Worm (Caenorhabditis elegans) whole organism, L4/young adult: ENCODE results near the gene C09H10.4.

ENCODE experiments used
- dao-5 ChIP-seq: sonication (generic microtip); optimal IDR thresholded peaks from 2 replicates; lab custom pipeline; 2016; ENCODE audit warnings: missing genotype, missing genetic modification characterization, moderate library complexity, missing compliant biosample characterization
- him-1 ChIP-seq: sonication (generic microtip); optimal IDR thresholded peaks from 2 replicates; lab custom pipeline; 2016; ENCODE audit warnings: missing genotype, missing genetic modification reagents, missing genetic modification characterization, missing compliant biosample characterization

DNA sequence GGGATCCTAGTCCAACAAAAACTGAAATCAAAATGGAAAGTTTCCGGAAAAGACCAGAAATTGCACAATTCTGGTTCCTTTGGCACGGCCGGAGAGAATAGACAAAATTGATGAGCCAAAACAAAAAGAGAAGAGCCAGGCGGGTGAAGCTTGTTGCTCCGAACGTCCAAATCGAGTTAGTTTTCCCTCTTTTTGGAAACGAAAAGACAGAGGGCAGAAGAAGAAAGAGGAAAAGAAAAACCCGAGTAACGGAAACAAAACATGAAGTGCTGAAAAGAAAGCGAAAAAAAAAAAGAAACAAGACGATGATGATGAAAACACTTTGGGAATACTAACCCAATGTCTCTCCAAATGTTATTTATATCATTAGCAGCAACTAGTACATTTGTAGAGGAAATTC, 8.4 kb upstream of the C09H10.4 start:
- TF ChIP-seq him-1 (no peak), dao-5 (tag; lab: Kevin White, UChicago) (no peak)
